Worm (Caenorhabditis elegans) whole organism, L4 larva: ENCODE measurements around the gene nspc-13.

Experiments
- ctbp-1 ChIP-seq: fragments of 200-800 bp; sonication (Bioruptor generic); IDR thresholded peaks from 2 replicates; pipeline ENCODE4 v1.3.6; 2022; ENCODE audit warnings: missing genetic modification reagents, missing genetic modification characterization, missing compliant biosample characterization
- dve-1 ChIP-seq: sonication (generic microtip); optimal IDR thresholded peaks from 2 replicates; lab custom pipeline; 2017; ENCODE audit warnings: antibody characterized with exemption, mild to moderate bottlenecking, missing genetic modification characterization, missing compliant biosample characterization; ENCODE audit not compliant: insufficient read depth
- fos-1 ChIP-seq: fragments of 150-350 bp; optimal IDR thresholded peaks from 2 replicates; lab custom pipeline; 2014; ENCODE audit warnings: missing biosample characterization, missing genetic modification characterization

ce11 chrX:12378293-12378692 lies 21.1 kb downstream of the nspc-13 start, which contains the start of gene glb-13:
- TF ChIP-seq ctbp-1 (GFP tag; lab: Robert Waterston, UW) (no peak), dve-1 (no peak), fos-1 (tag; lab: Kevin White, UChicago) (no peak)
